Fruit fly (Drosophila melanogaster): Measurements from ENCODE around the gene CG17681.
A peak's percentile ranks its signal among the peaks of the same experiment; 100 is the strongest.

The CG17681 gene

dm6 chr2L:18141471-18142345 lies 11.2 kb upstream of the CG17681 start (continued):
- no peak for TF ChIP-seq pfk (GFP tag; optimal IDR thresholded peaks at IDR 0.05)
- TF ChIP-seq CG9215 (GFP tag; IDR thresholded peaks at IDR 0.05), result 0 out of 2 replicates have a peak, but pooled peaks have one; percentile 15
- peak; percentile 48 for TF ChIP-seq lbe (GFP tag; optimal IDR thresholded peaks at IDR 0.05)
- TF ChIP-seq Dll (GFP tag; IDR thresholded peaks at IDR 0.05; ENCODE audit: partially characterized antibody), result no peak
- TF ChIP-seq dati (GFP tag; IDR thresholded peaks at IDR 0.05), result no peak
- no peak for TF ChIP-seq pb (GFP tag; optimal IDR thresholded peaks at IDR 0.05)
- TF ChIP-seq TFAM (GFP tag; optimal IDR thresholded peaks at IDR 0.05), result no peak
- TF ChIP-seq CG2199 (GFP tag; IDR thresholded peaks at IDR 0.05), result no peak
- TF ChIP-seq CG7928 (GFP tag; optimal IDR thresholded peaks at IDR 0.05), result no peak
- TF ChIP-seq Sin3A (optimal IDR thresholded peaks at IDR 0.05), result no peak
- TF ChIP-seq CG4282 (GFP tag; optimal IDR thresholded peaks at IDR 0.05), result no peak
- peak; percentile 63 for TF ChIP-seq CG9437 (GFP tag; optimal IDR thresholded peaks at IDR 0.05)
- TF ChIP-seq CG13123 (GFP tag; optimal IDR thresholded peaks at IDR 0.05), result peak; percentile 19
- peak; percentile 48 for TF ChIP-seq CG12104 (GFP tag; optimal IDR thresholded peaks at IDR 0.05)
- no peak for TF ChIP-seq fru (optimal IDR thresholded peaks at IDR 0.05)
- TF ChIP-seq CG6254 (GFP tag; optimal IDR thresholded peaks at IDR 0.05), result peak; percentile 45
- no peak for TF ChIP-seq Aef1 (GFP tag; IDR thresholded peaks at IDR 0.05)
- peak; percentile 23 for TF ChIP-seq sqz (GFP tag; optimal IDR thresholded peaks at IDR 0.05)
- peak; percentile 68 for TF ChIP-seq PHDP (tag; optimal IDR thresholded peaks at IDR 0.05)
- peak; percentile 26 for TF ChIP-seq Hand (GFP tag; optimal IDR thresholded peaks at IDR 0.05)
- TF ChIP-seq CG2116 (GFP tag; optimal IDR thresholded peaks at IDR 0.05), result no peak
- no peak for TF ChIP-seq dan (GFP tag; IDR thresholded peaks at IDR 0.05)
- TF ChIP-seq jumu (GFP tag; optimal IDR thresholded peaks at IDR 0.05), result no peak
- TF ChIP-seq Stat92E (GFP tag; optimal IDR thresholded peaks at IDR 0.05), result no peak
- TF ChIP-seq CG12299 (tag; optimal IDR thresholded peaks at IDR 0.05), result no peak
- peak; percentile 76 for TF ChIP-seq CG30403 (GFP tag; optimal IDR thresholded peaks at IDR 0.05)
- no peak for TF ChIP-seq CG7271 (tag; optimal IDR thresholded peaks at IDR 0.05)
- peak; percentile 35 for TF ChIP-seq mam (GFP tag; optimal IDR thresholded peaks at IDR 0.05)
- TF ChIP-seq Abd-B (GFP tag; optimal IDR thresholded peaks at IDR 0.05), result no peak
- TF ChIP-seq gt (GFP tag; IDR thresholded peaks at IDR 0.05), result no peak
- TF ChIP-seq Tbp (GFP tag; optimal IDR thresholded peaks at IDR 0.05), result no peak
- TF ChIP-seq jigr1 (GFP tag; IDR thresholded peaks at IDR 0.05), result no peak
- TF ChIP-seq gce (GFP tag; IDR thresholded peaks at IDR 0.05), result peak; percentile 69; the same call in 2 of the 3 replicates
- peak; percentile 65 for TF ChIP-seq tin (GFP tag; optimal IDR thresholded peaks at IDR 0.05)
- TF ChIP-seq Dip3 (GFP tag; optimal IDR thresholded peaks at IDR 0.05), result peak; percentile 44
- TF ChIP-seq HLH3B (GFP tag; IDR thresholded peaks at IDR 0.05), result peak; percentile 49
- peak; percentile 43 for TF ChIP-seq CG6654 (GFP tag; optimal IDR thresholded peaks at IDR 0.05)
- TF ChIP-seq Nf-YA (GFP tag; IDR thresholded peaks at IDR 0.05), result no peak
- peak; percentile 46 for TF ChIP-seq HLH54F (GFP tag; optimal IDR thresholded peaks at IDR 0.05)
- peak; percentile 36 for TF ChIP-seq gsb-n (tag; optimal IDR thresholded peaks at IDR 0.05)
- no peak for TF ChIP-seq cad (GFP tag; optimal IDR thresholded peaks at IDR 0.05)
- TF ChIP-seq toy (GFP tag; IDR thresholded peaks at IDR 0.05), result no peak
- TF ChIP-seq Awh (GFP tag; IDR thresholded peaks at IDR 0.05), result peak; percentile 34; the same call in 1 of the 2 replicates
- TF ChIP-seq Atf3 (GFP tag; optimal IDR thresholded peaks at IDR 0.05), result no peak
- TF ChIP-seq gsb (GFP tag; IDR thresholded peaks at IDR 0.05), result no peak
- peak; percentile 75 for TF ChIP-seq CG18262 (tag; optimal IDR thresholded peaks at IDR 0.05)
- TF ChIP-seq Atf-2 (GFP tag; optimal IDR thresholded peaks at IDR 0.05), result peak; percentile 9
- TF ChIP-seq NfI (GFP tag; optimal IDR thresholded peaks at IDR 0.05), result peak; percentile 65
- no peak for TF ChIP-seq ab (GFP tag; optimal IDR thresholded peaks at IDR 0.05)
- TF ChIP-seq pum (GFP tag; optimal IDR thresholded peaks at IDR 0.05), result no peak
- no peak for TF ChIP-seq bigmax (GFP tag; optimal IDR thresholded peaks at IDR 0.05)

Measured in whole organism, embryonic.